Worm (Caenorhabditis elegans) whole organism, L3 larva: ENCODE data around the gene mau-8.

Experiments used
- elt-3 ChIP-seq, 3 experiments: fragments of 150-350 bp in 1 of 3; sonication (generic microtip) in 2 of 3; optimal IDR thresholded peaks; 2 replicates in 2 of 3; 4 replicates in 1 of 3; lab custom pipeline; 2014 to 2017; ENCODE audit warnings: missing biosample characterization in 3 of 3, missing genetic modification characterization in 3 of 3
- hmg-11 ChIP-seq: sonication (generic microtip); optimal IDR thresholded peaks from 2 replicates; lab custom pipeline; 2016; ENCODE audit warnings: missing genetic modification characterization, missing compliant biosample characterization
- nhr-28 ChIP-seq: fragments of 150-350 bp; optimal IDR thresholded peaks from 2 replicates; lab custom pipeline; 2014; ENCODE audit warnings: missing biosample characterization, missing genetic modification characterization
- unc-39 ChIP-seq: sonication (generic microtip); optimal IDR thresholded peaks from 4 replicates; lab custom pipeline; 2017; ENCODE audit warnings: missing biosample characterization, missing genetic modification characterization

- no peak for TF ChIP-seq unc-39 (tag; lab: Kevin White, UChicago)
- no peak for TF ChIP-seq hmg-11 (tag; lab: Kevin White, UChicago)
- no peak for TF ChIP-seq nhr-28 (tag; lab: Kevin White, UChicago)
- no peak for TF ChIP-seq elt-3 (tag; optimal IDR thresholded peaks at IDR 0.05; lab: Kevin White, UChicago)
Measured at ce11 chrIV:13354044-13354443, 23.8 kb upstream of the mau-8 start.
